Fruit fly (Drosophila melanogaster) whole organism, embryonic: ENCODE data around the gene CG2794.

Experiments
- Awh ChIP-seq: fragments of 200-800 bp; sonication (Bioruptor generic); IDR thresholded peaks from 2 replicates; pipeline ENCODE4, ENCODE4 v1.3.6; 2022; ENCODE audit warnings: missing biosample characterization, missing genetic modification characterization
- B-H1 ChIP-seq: fragments of 200-800 bp; sonication (Bioruptor generic); IDR thresholded peaks from 3 replicates; pipeline ENCODE4 v1.3.6; 2022; ENCODE audit warnings: missing biosample characterization, missing genetic modification characterization
- Bteb2 ChIP-seq: fragments of 200-800 bp; sonication (Bioruptor generic); optimal IDR thresholded peaks from 2 replicates; lab custom pipeline; 2016; ENCODE audit warnings: missing biosample characterization, missing genetic modification characterization
- CG10274 ChIP-seq: fragments of 200-800 bp; sonication (Bioruptor generic); optimal IDR thresholded peaks from 3 replicates; lab custom pipeline; 2017; ENCODE audit warnings: missing biosample characterization, mild to moderate bottlenecking, missing genetic modification characterization
- CG10366 ChIP-seq: fragments of 200-800 bp; sonication (Bioruptor generic); IDR thresholded peaks from 2 replicates; pipeline ENCODE4 v1.3.6; 2022; ENCODE audit warnings: missing biosample characterization, missing genetic modification characterization
- CG12071 ChIP-seq: fragments of 200-800 bp; sonication (Bioruptor generic); optimal IDR thresholded peaks from 3 replicates; lab custom pipeline; 2018; ENCODE audit warnings: missing biosample characterization, mild to moderate bottlenecking, missing genetic modification characterization
- CG12219 ChIP-seq: fragments of 200-800 bp; sonication (Bioruptor generic); optimal IDR thresholded peaks from 3 replicates; lab custom pipeline; 2018; ENCODE audit warnings: missing biosample characterization, mild to moderate bottlenecking, missing genetic modification characterization
- CG13296 ChIP-seq: fragments of 200-800 bp; sonication (Bioruptor generic); optimal IDR thresholded peaks from 3 replicates; lab custom pipeline; 2018; ENCODE audit warnings: missing biosample characterization, mild to moderate bottlenecking, missing genetic modification characterization
- CG13775 ChIP-seq: fragments of 200-800 bp; sonication (Bioruptor generic); optimal IDR thresholded peaks from 3 replicates; lab custom pipeline; 2017; ENCODE audit warnings: missing biosample characterization, mild to moderate bottlenecking, missing genetic modification characterization
- CG15479 ChIP-seq: fragments of 200-800 bp; sonication (Bioruptor generic); optimal IDR thresholded peaks from 3 replicates; lab custom pipeline; 2019; ENCODE audit warnings: missing biosample characterization, mild to moderate bottlenecking, missing genetic modification characterization, moderate library complexity
- CG16815 ChIP-seq: fragments of 200-800 bp; sonication (Bioruptor generic); optimal IDR thresholded peaks from 3 replicates; lab custom pipeline; 2017; ENCODE audit warnings: missing biosample characterization, mild to moderate bottlenecking, missing genetic modification characterization
- CG18764 ChIP-seq: fragments of 200-800 bp; sonication (Bioruptor generic); optimal IDR thresholded peaks from 3 replicates; lab custom pipeline; 2016; ENCODE audit warnings: missing biosample characterization, missing genetic modification characterization
- CG2678 ChIP-seq: fragments of 200-800 bp; sonication (Bioruptor generic); optimal IDR thresholded peaks from 3 replicates; lab custom pipeline; 2019; ENCODE audit warnings: missing biosample characterization, mild to moderate bottlenecking, missing genetic modification characterization, moderate library complexity
- CG3065 ChIP-seq: fragments of 200-800 bp; sonication (Bioruptor generic); optimal IDR thresholded peaks from 2 replicates; lab custom pipeline; 2016; ENCODE audit warnings: missing biosample characterization, missing genetic modification characterization
- CG6689 ChIP-seq: fragments of 200-800 bp; sonication (Bioruptor generic); IDR thresholded peaks from 2 replicates; pipeline ENCODE4 v1.3.6; 2022; ENCODE audit warnings: missing biosample characterization, missing genetic modification characterization
- CG8290 ChIP-seq, 3 experiments: fragments of 200-800 bp; sonication (Bioruptor generic); optimal IDR thresholded peaks; 2 replicates each; lab custom pipeline; 2016 to 2019; ENCODE audit warnings: missing biosample characterization in 3 of 3, missing genetic modification characterization in 3 of 3, mild to moderate bottlenecking in 2 of 3, moderate library complexity in 1 of 3
- CG8924 ChIP-seq: fragments of 200-800 bp; optimal IDR thresholded peaks from 3 replicates; lab custom pipeline; 2019; ENCODE audit warnings: missing biosample characterization, mild to moderate bottlenecking, missing genetic modification characterization, moderate library complexity
- CG9817 ChIP-seq: fragments of 200-800 bp; sonication (Bioruptor generic); optimal IDR thresholded peaks from 2 replicates; lab custom pipeline; 2018; ENCODE audit warnings: missing biosample characterization, mild to moderate bottlenecking, missing genetic modification characterization, moderate library complexity
- CHES-1-like ChIP-seq: fragments of 200-800 bp; sonication (Bioruptor generic); optimal IDR thresholded peaks from 2 replicates; lab custom pipeline; 2016; ENCODE audit warnings: missing biosample characterization, missing genetic modification characterization
- D19A ChIP-seq: fragments of 200-800 bp; optimal IDR thresholded peaks from 3 replicates; lab custom pipeline; 2019; ENCODE audit warnings: missing biosample characterization, mild to moderate bottlenecking, missing genetic modification characterization, moderate library complexity
- Dbx ChIP-seq: fragments of 200-800 bp; sonication (Bioruptor generic); IDR thresholded peaks from 3 replicates; pipeline ENCODE4 v1.3.6; 2022; ENCODE audit warnings: missing biosample characterization, missing genetic modification characterization
- Dek ChIP-seq: fragments of 200-800 bp; sonication (Bioruptor generic); optimal IDR thresholded peaks from 3 replicates; lab custom pipeline; 2019; ENCODE audit warnings: missing biosample characterization, mild to moderate bottlenecking, missing genetic modification characterization, moderate library complexity
- Dp ChIP-seq: fragments of 200-800 bp; sonication (Bioruptor generic); optimal IDR thresholded peaks from 2 replicates; lab custom pipeline; 2018; ENCODE audit warnings: missing biosample characterization, mild to moderate bottlenecking, missing genetic modification characterization, moderate library complexity
- E2f2 ChIP-seq: fragments of 200-800 bp; sonication (Bioruptor generic); IDR thresholded peaks from 2 replicates; pipeline ENCODE4 v1.3.6; 2022; ENCODE audit warnings: missing biosample characterization, missing genetic modification characterization
- Fer2 ChIP-seq: fragments of 200-800 bp; sonication (Bioruptor generic); optimal IDR thresholded peaks from 2 replicates; lab custom pipeline; 2018; ENCODE audit warnings: missing biosample characterization, mild to moderate bottlenecking, missing genetic modification characterization, moderate library complexity
- Fer3 ChIP-seq: fragments of 200-800 bp; sonication (Bioruptor generic); optimal IDR thresholded peaks from 2 replicates; lab custom pipeline; 2018; ENCODE audit warnings: missing biosample characterization, mild to moderate bottlenecking, missing genetic modification characterization, moderate library complexity
- Hand ChIP-seq: fragments of 200-800 bp; sonication (Bioruptor generic); optimal IDR thresholded peaks from 2 replicates; lab custom pipeline; 2017; ENCODE audit warnings: mild to moderate bottlenecking, missing biosample characterization, missing genetic modification reagents, missing genetic modification characterization
- Hr3 ChIP-seq: fragments of 200-800 bp; sonication (Bioruptor generic); optimal IDR thresholded peaks from 3 replicates; lab custom pipeline; 2016; ENCODE audit warnings: missing biosample characterization, missing genetic modification characterization
- MESR4 ChIP-seq: fragments of 200-800 bp; sonication (Bioruptor generic); optimal IDR thresholded peaks from 2 replicates; lab custom pipeline; 2018; ENCODE audit warnings: missing biosample characterization, mild to moderate bottlenecking, missing genetic modification characterization, moderate library complexity
- Mrtf ChIP-seq: fragments of 200-800 bp; sonication (Bioruptor generic); IDR thresholded peaks from 3 replicates; pipeline ENCODE4 v1.3.6; 2022; ENCODE audit warnings: missing biosample characterization, missing genetic modification characterization
- NC2α ChIP-seq: fragments of 200-800 bp; sonication (Bioruptor generic); optimal IDR thresholded peaks from 2 replicates; lab custom pipeline; 2016; ENCODE audit warnings: missing biosample characterization, missing genetic modification characterization
- Oaz ChIP-seq: fragments of 200-800 bp; sonication (Bioruptor generic); IDR thresholded peaks from 2 replicates; pipeline ENCODE4 v1.3.6; 2022; ENCODE audit warnings: missing biosample characterization, missing genetic modification characterization
- Poxn ChIP-seq: fragments of 200-800 bp; sonication (Bioruptor generic); IDR thresholded peaks from 2 replicates; pipeline ENCODE4 v1.3.6; 2022; ENCODE audit warnings: missing biosample characterization, missing genetic modification characterization
- Spps ChIP-seq: fragments of 200-800 bp; sonication (Bioruptor generic); optimal IDR thresholded peaks from 2 replicates; lab custom pipeline; 2018; ENCODE audit warnings: missing biosample characterization, mild to moderate bottlenecking, missing genetic modification characterization
- Stat92E ChIP-seq, 3 experiments: fragments of >200 bp in 2 of 3; fragments of 200-800 bp in 1 of 3; sonication (Bioruptor generic) in 1 of 3; optimal IDR thresholded peaks; 2 replicates each; lab custom pipeline; 2017 to 2019; ENCODE audit warnings: missing biosample characterization in 3 of 3, missing genetic modification characterization in 3 of 3, mild to moderate bottlenecking in 1 of 3, moderate library complexity in 1 of 3
- bab2 ChIP-seq: fragments of 200-800 bp; sonication (Bioruptor generic); optimal IDR thresholded peaks from 2 replicates; lab custom pipeline; 2016; ENCODE audit warnings: missing biosample characterization, missing genetic modification characterization
- ci ChIP-seq: fragments of 200-800 bp; sonication (Bioruptor generic); IDR thresholded peaks from 3 replicates; pipeline ENCODE4 v1.3.6; 2022; ENCODE audit warnings: missing biosample characterization, missing genetic modification characterization
- dmrt11E ChIP-seq: fragments of 200-800 bp; sonication (Bioruptor generic); optimal IDR thresholded peaks from 3 replicates; lab custom pipeline; 2018; ENCODE audit warnings: missing biosample characterization, mild to moderate bottlenecking, missing genetic modification characterization, moderate library complexity
- gem ChIP-seq: fragments of 200-800 bp; sonication (Bioruptor generic); optimal IDR thresholded peaks from 2 replicates; lab custom pipeline; 2019; ENCODE audit warnings: missing biosample characterization, mild to moderate bottlenecking, missing genetic modification characterization, moderate library complexity
- grn ChIP-seq: fragments of 200-800 bp; sonication (Bioruptor generic); optimal IDR thresholded peaks from 3 replicates; lab custom pipeline; 2017; ENCODE audit warnings: missing biosample characterization, missing genetic modification characterization
- gsb-n ChIP-seq: fragments of 200-800 bp; sonication (Bioruptor generic); optimal IDR thresholded peaks from 3 replicates; lab custom pipeline; 2018; ENCODE audit warnings: missing biosample characterization, mild to moderate bottlenecking, missing genetic modification characterization
- hth ChIP-seq: fragments of >200 bp; optimal IDR thresholded peaks from 2 replicates; lab custom pipeline; 2017; ENCODE audit warnings: inconsistent platforms
- mirr ChIP-seq: fragments of 200-800 bp; sonication (Bioruptor generic); optimal IDR thresholded peaks from 3 replicates; lab custom pipeline; 2018; ENCODE audit warnings: missing biosample characterization, mild to moderate bottlenecking, missing genetic modification characterization
- nerfin-1 ChIP-seq: fragments of 200-800 bp; sonication (Bioruptor generic); optimal IDR thresholded peaks from 3 replicates; lab custom pipeline; 2019; ENCODE audit warnings: missing biosample characterization, mild to moderate bottlenecking, missing genetic modification characterization, moderate library complexity
- psq ChIP-seq: fragments of 200-800 bp; sonication (Bioruptor generic); optimal IDR thresholded peaks from 2 replicates; lab custom pipeline; 2017; ENCODE audit warnings: missing biosample characterization, missing genetic modification characterization
- pum ChIP-seq: fragments of 200-800 bp; sonication (Bioruptor generic); optimal IDR thresholded peaks from 2 replicates; lab custom pipeline; 2016; ENCODE audit warnings: missing biosample characterization, missing genetic modification characterization
- ranshi ChIP-seq: fragments of 200-800 bp; sonication (Bioruptor generic); IDR thresholded peaks from 2 replicates; pipeline ENCODE4 v1.3.6; 2022; ENCODE audit warnings: missing biosample characterization, missing genetic modification characterization
- seq ChIP-seq: fragments of 200-800 bp; sonication (Bioruptor generic); IDR thresholded peaks from 2 replicates; pipeline ENCODE4 v1.3.6; 2022; ENCODE audit warnings: missing biosample characterization, missing genetic modification characterization
- sim ChIP-seq: fragments of 200-800 bp; sonication (Bioruptor generic); IDR thresholded peaks from 2 replicates; pipeline ENCODE4 v1.3.6; 2022; ENCODE audit warnings: missing biosample characterization, missing genetic modification characterization
- trh ChIP-seq: fragments of 200-800 bp; sonication (Bioruptor generic); optimal IDR thresholded peaks from 2 replicates; lab custom pipeline; 2016; ENCODE audit warnings: missing biosample characterization, missing genetic modification characterization
- ttk ChIP-seq: fragments of 200-800 bp; sonication (Bioruptor generic); IDR thresholded peaks from 2 replicates; pipeline ENCODE4 v2.1.2; 2022; ENCODE audit warnings: missing biosample characterization, missing genetic modification characterization

The CG2794 gene

DNA sequence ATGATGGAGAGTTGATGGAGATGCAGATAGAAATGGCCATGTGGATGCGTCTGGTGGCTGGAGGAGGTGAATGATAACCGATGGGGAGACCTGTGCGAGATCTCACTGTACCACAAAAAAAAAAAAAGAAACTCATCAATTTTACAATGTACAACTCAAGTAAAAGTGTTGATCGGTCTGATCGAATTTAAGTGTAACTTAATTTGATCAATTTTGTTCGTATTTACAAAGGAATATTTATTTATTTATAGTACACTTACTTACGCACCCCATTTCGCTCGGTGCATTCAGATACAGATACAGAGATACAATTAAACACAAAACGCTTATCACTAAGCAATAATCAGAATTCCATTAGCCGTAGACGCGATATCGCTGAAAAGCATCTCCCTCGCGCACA lies 41.2 kb upstream of the CG2794 start (continued):
- TF ChIP-seq nerfin-1 (tag; lab: Kevin White, UChicago) (peak; percentile 44), CG8924 (tag; lab: Kevin White, UChicago) (no peak), dmrt11E (tag; lab: Kevin White, UChicago) (peak; percentile 82), CG3065 (GFP tag; lab: Kevin White, UChicago) (no peak), CG6689 (peak; percentile 70), Dbx (GFP tag; lab: Robert Waterston, UW) (no peak), hth (lab: Kevin White, UChicago) (no peak), Dp (GFP tag; lab: Kevin White, UChicago) (no peak), CG2678 (tag; lab: Kevin White, UChicago) (peak; percentile 58), Awh (GFP tag; lab: Robert Waterston, UW) (peak; percentile 73), CG8290 (GFP tag; optimal IDR thresholded peaks at IDR 0.05; lab: Kevin White, UChicago) (no peak), CG8290 (tag; optimal IDR thresholded peaks at IDR 0.05; lab: Kevin White, UChicago) (no peak), Poxn (GFP tag; lab: Robert Waterston, UW) (no peak), Spps (tag; lab: Kevin White, UChicago) (peak; percentile 53), Fer2 (no peak), CG12219 (peak; percentile 46), pum (GFP tag; lab: Kevin White, UChicago) (peak; percentile 45), CG12071 (GFP tag; lab: Kevin White, UChicago) (no peak), Oaz (0 out of 2 replicates have a peak, but pooled peaks have one; percentile 15), CG16815 (GFP tag; lab: Kevin White, UChicago) (peak; percentile 29), CG13296 (GFP tag; lab: Kevin White, UChicago) (no peak), sim (peak; percentile 74), CHES-1-like (GFP tag; lab: Kevin White, UChicago) (no peak), ranshi (GFP tag; lab: Robert Waterston, UW) (peak; percentile 44; the same call in 1 of the 2 replicates), grn (GFP tag; lab: Kevin White, UChicago) (no peak), gem (tag; lab: Kevin White, UChicago) (peak; percentile 78), Bteb2 (GFP tag; lab: Kevin White, UChicago) (peak; percentile 35), ci (GFP tag; lab: Robert Waterston, UW) (peak; percentile 59; the same call in 2 of the 3 replicates), gsb-n (tag; lab: Kevin White, UChicago) (peak; percentile 58), Hand (GFP tag; lab: Kevin White, UChicago) (no peak), mirr (no peak), B-H1 (peak; percentile 50; the same call in 2 of the 3 replicates), D19A (tag; lab: Kevin White, UChicago) (peak; percentile 28), Stat92E (GFP tag; optimal IDR thresholded peaks at IDR 0.05; lab: Kevin White, UChicago) (no peak), MESR4 (GFP tag; lab: Kevin White, UChicago) (no peak), CG9817 (tag; lab: Kevin White, UChicago) (no peak), Hr3 (peak; percentile 50), bab2 (GFP tag; lab: Kevin White, UChicago) (peak; percentile 31), ttk (GFP tag; lab: Robert Waterston, UW) (peak; percentile 44; the same call in 1 of the 2 replicates), CG13775 (peak; percentile 44), trh (no peak), CG15479 (GFP tag; lab: Kevin White, UChicago) (no peak), CG10274 (GFP tag; lab: Kevin White, UChicago) (peak; percentile 8), Fer3 (peak; percentile 42), CG18764 (GFP tag; lab: Kevin White, UChicago) (peak; percentile 38), seq (GFP tag; lab: Robert Waterston, UW) (0 out of 2 replicates have a peak, but pooled peaks have one; percentile 29), CG10366 (GFP tag; lab: Robert Waterston, UW) (peak; percentile 37; the same call in 1 of the 2 replicates), Mrtf (GFP tag; lab: Robert Waterston, UW) (peak; percentile 40; the same call in 1 of the 3 replicates), NC2α (peak; percentile 7), Dek (tag; lab: Kevin White, UChicago) (no peak), psq (GFP tag; lab: Kevin White, UChicago) (no peak), E2f2 (GFP tag; lab: Robert Waterston, UW) (peak; percentile 10; the same call in 1 of the 2 replicates)
